Fruit fly (Drosophila melanogaster) whole organism, embryonic: Measurements from ENCODE around the gene CG5498.

Experiments
- CG11398 ChIP-seq: fragments of 200-800 bp; sonication (Bioruptor generic); optimal IDR thresholded peaks from 2 replicates; lab custom pipeline; 2016; ENCODE audit warnings: missing biosample characterization, missing genetic modification characterization
- CG15479 ChIP-seq: fragments of 200-800 bp; sonication (Bioruptor generic); optimal IDR thresholded peaks from 3 replicates; lab custom pipeline; 2019; ENCODE audit warnings: missing biosample characterization, mild to moderate bottlenecking, missing genetic modification characterization, moderate library complexity
- CG4424 ChIP-seq: fragments of 200-800 bp; sonication (Bioruptor generic); optimal IDR thresholded peaks from 3 replicates; lab custom pipeline; 2016; ENCODE audit warnings: missing biosample characterization, missing genetic modification characterization
- Lim3 ChIP-seq: fragments of 200-800 bp; sonication (Bioruptor generic); IDR thresholded peaks from 2 replicates; pipeline ENCODE4 v1.3.6; 2022; ENCODE audit warnings: missing biosample characterization, missing genetic modification characterization
- fd64A ChIP-seq: fragments of 200-800 bp; sonication (Bioruptor generic); optimal IDR thresholded peaks from 3 replicates; lab custom pipeline; 2018; ENCODE audit warnings: missing biosample characterization, mild to moderate bottlenecking, missing genetic modification characterization
- lola ChIP-seq, 3 experiments: fragments of >200 bp in 2 of 3; fragments of 200-800 bp in 1 of 3; sonication (Bioruptor generic) in 1 of 3; optimal IDR thresholded peaks; 2 replicates each; lab custom pipeline; 2017 to 2019; ENCODE audit warnings: missing biosample characterization in 3 of 3, missing genetic modification characterization in 3 of 3, mild to moderate bottlenecking in 1 of 3, moderate library complexity in 1 of 3
- shn ChIP-seq: fragments of 200-800 bp; sonication (Bioruptor generic); optimal IDR thresholded peaks from 3 replicates; lab custom pipeline; 2016; ENCODE audit warnings: missing biosample characterization, missing genetic modification characterization

dm6 chr3L:20393357-20393756 is 9.4 kb upstream of the CG5498 start, which contains the start of gene CG33969:
- TF ChIP-seq lola (GFP tag; optimal IDR thresholded peaks at IDR 0.05; lab: Kevin White, UChicago) (no peak), CG15479 (GFP tag; lab: Kevin White, UChicago) (no peak), shn (no peak), Lim3 (GFP tag; lab: Robert Waterston, UW) (no peak), CG11398 (GFP tag; lab: Kevin White, UChicago) (no peak), CG4424 (no peak), fd64A (GFP tag; lab: Kevin White, UChicago) (no peak)
